Fruit fly (Drosophila melanogaster) whole organism, pupa: ENCODE measurements around the gene CG33489.

Source experiments
- CG10348 ChIP-seq: fragments of 200-800 bp; sonication (Bioruptor generic); IDR thresholded peaks from 2 replicates; pipeline ENCODE4 v1.3.6; 2022; ENCODE audit warnings: missing biosample characterization, missing genetic modification characterization
- CG12605 ChIP-seq: fragments of 200-800 bp; sonication (Bioruptor generic); IDR thresholded peaks from 2 replicates; pipeline ENCODE4 v1.3.6; 2022; ENCODE audit warnings: missing biosample characterization, missing genetic modification characterization
- CG13204 ChIP-seq: fragments of 200-800 bp; sonication (Bioruptor generic); optimal IDR thresholded peaks from 2 replicates; lab custom pipeline; 2018; ENCODE audit warnings: missing biosample characterization, mild to moderate bottlenecking, missing genetic modification characterization, moderate library complexity
- CG14655 ChIP-seq: fragments of 200-800 bp; sonication (Bioruptor generic); optimal IDR thresholded peaks from 3 replicates; lab custom pipeline; 2017; ENCODE audit warnings: mild to moderate bottlenecking, missing biosample characterization, missing genetic modification reagents, missing genetic modification characterization
- CG15710 ChIP-seq: fragments of 200-800 bp; sonication (Bioruptor generic); optimal IDR thresholded peaks from 2 replicates; lab custom pipeline; 2018; ENCODE audit warnings: missing biosample characterization, mild to moderate bottlenecking, missing genetic modification characterization, moderate library complexity
- CG17806 ChIP-seq: fragments of 200-800 bp; sonication (Bioruptor generic); optimal IDR thresholded peaks from 2 replicates; lab custom pipeline; 2018; ENCODE audit warnings: missing biosample characterization, mild to moderate bottlenecking, missing genetic modification characterization, moderate library complexity
- CG32121 ChIP-seq: fragments of 200-800 bp; sonication (Bioruptor generic); IDR thresholded peaks from 2 replicates; pipeline ENCODE4 v1.3.6; 2022; ENCODE audit warnings: missing biosample characterization, missing genetic modification characterization
- CG34367 ChIP-seq: fragments of 200-800 bp; sonication (Bioruptor generic); optimal IDR thresholded peaks from 2 replicates; lab custom pipeline; 2018; ENCODE audit warnings: missing biosample characterization, mild to moderate bottlenecking, missing genetic modification characterization
- CG4496 ChIP-seq: fragments of 200-800 bp; sonication (Bioruptor generic); IDR thresholded peaks from 3 replicates; pipeline ENCODE4 v1.3.6; 2022; ENCODE audit warnings: missing biosample characterization, missing genetic modification characterization
- CG8159 ChIP-seq: fragments of 200-800 bp; sonication (Bioruptor generic); optimal IDR thresholded peaks from 3 replicates; lab custom pipeline; 2018; ENCODE audit warnings: missing biosample characterization, mild to moderate bottlenecking, missing genetic modification characterization, moderate library complexity
- CG8301 ChIP-seq: fragments of 200-800 bp; sonication (Bioruptor generic); optimal IDR thresholded peaks from 2 replicates; lab custom pipeline; 2018; ENCODE audit warnings: missing biosample characterization, mild to moderate bottlenecking, missing genetic modification characterization
- CG9948 ChIP-seq: fragments of 200-800 bp; sonication (Bioruptor generic); optimal IDR thresholded peaks from 2 replicates; lab custom pipeline; 2018; ENCODE audit warnings: missing biosample characterization, mild to moderate bottlenecking, missing genetic modification characterization, moderate library complexity
- D1 ChIP-seq: fragments of 200-800 bp; sonication (Bioruptor generic); optimal IDR thresholded peaks from 2 replicates; lab custom pipeline; 2018; ENCODE audit warnings: missing biosample characterization, mild to moderate bottlenecking, missing genetic modification characterization, moderate library complexity
- EcR ChIP-seq: fragments of 200-800 bp; sonication (Bioruptor generic); optimal IDR thresholded peaks from 3 replicates; lab custom pipeline; 2019; ENCODE audit warnings: missing biosample characterization, missing genetic modification characterization, mild to moderate bottlenecking, moderate library complexity, missing genetic modification reagents
- Ets98B ChIP-seq: fragments of 200-800 bp; sonication (Bioruptor generic); IDR thresholded peaks from 2 replicates; pipeline ENCODE4 v1.3.6; 2022; ENCODE audit warnings: missing biosample characterization, missing genetic modification characterization
- Pif1A ChIP-seq: fragments of 200-800 bp; sonication (Bioruptor generic); optimal IDR thresholded peaks from 3 replicates; lab custom pipeline; 2016; ENCODE audit warnings: missing biosample characterization, missing genetic modification characterization
- Pif1B ChIP-seq: fragments of 200-800 bp; sonication (Bioruptor generic); optimal IDR thresholded peaks from 3 replicates; lab custom pipeline; 2016; ENCODE audit warnings: missing biosample characterization, missing genetic modification characterization
- Snoo ChIP-seq: fragments of 200-800 bp; sonication (Bioruptor generic); optimal IDR thresholded peaks from 3 replicates; lab custom pipeline; 2017; ENCODE audit warnings: missing biosample characterization, mild to moderate bottlenecking, missing genetic modification characterization, inconsistent platforms
- fd96Ca ChIP-seq: fragments of 200-800 bp; sonication (Bioruptor generic); IDR thresholded peaks from 3 replicates; pipeline ENCODE4 v1.3.6; 2022; ENCODE audit warnings: missing biosample characterization, missing genetic modification characterization
- gl ChIP-seq: fragments of 200-800 bp; sonication (Bioruptor generic); optimal IDR thresholded peaks from 2 replicates; lab custom pipeline; 2018; ENCODE audit warnings: missing biosample characterization, mild to moderate bottlenecking, missing genetic modification characterization
- rn ChIP-seq: fragments of 200-800 bp; sonication (Bioruptor generic); IDR thresholded peaks from 2 replicates; pipeline ENCODE4 v1.3.6; 2022; ENCODE audit warnings: missing biosample characterization, missing genetic modification characterization

CG33489 gene

DNA sequence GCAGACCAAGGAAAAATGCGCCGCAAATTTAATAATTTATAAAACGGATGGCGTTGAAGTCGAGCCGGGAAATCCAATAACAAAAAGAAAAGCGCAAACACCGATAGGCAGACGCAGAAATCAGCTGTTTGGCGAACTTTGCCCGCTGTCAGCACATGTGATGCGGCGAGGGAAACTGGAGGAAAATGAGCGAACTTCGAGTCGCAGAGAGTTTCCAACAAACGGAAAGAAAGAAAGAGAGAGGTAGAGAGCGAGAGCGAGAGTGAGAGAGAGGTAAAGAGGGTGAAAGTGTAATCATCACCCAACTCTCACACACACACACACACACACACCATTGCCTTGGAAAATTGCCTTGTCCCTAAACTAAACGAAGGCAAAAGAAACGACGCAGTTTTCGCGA, 19.6 kb downstream of the CG33489 start:
- TF ChIP-seq CG17806 (tag; lab: Kevin White, UChicago): peak; percentile 21
- peak; percentile 73 for TF ChIP-seq CG13204 (GFP tag; lab: Kevin White, UChicago)
- TF ChIP-seq Ets98B (GFP tag; lab: Robert Waterston, UW): peak; percentile 76
- TF ChIP-seq Snoo (tag; lab: Kevin White, UChicago): no peak
- TF ChIP-seq gl (tag; lab: Kevin White, UChicago): peak; percentile 89
- peak; percentile 73 for TF ChIP-seq CG8301 (tag; lab: Kevin White, UChicago)
- peak; percentile 9 for TF ChIP-seq CG9948
- TF ChIP-seq Pif1B (GFP tag; lab: Kevin White, UChicago): peak; percentile 6
- TF ChIP-seq CG10348 (GFP tag; lab: Robert Waterston, UW): no peak
- TF ChIP-seq CG12605 (GFP tag; lab: Robert Waterston, UW): peak; percentile 84
- peak; percentile 78 for TF ChIP-seq fd96Ca (GFP tag; lab: Robert Waterston, UW)
- peak; percentile 26; the same call in 1 of the 2 replicates for TF ChIP-seq CG32121
- TF ChIP-seq CG4496: peak; percentile 74
- TF ChIP-seq CG14655 (GFP tag; lab: Kevin White, UChicago): peak; percentile 77
- peak; percentile 50 for TF ChIP-seq Pif1A (GFP tag; lab: Kevin White, UChicago)
- TF ChIP-seq EcR (GFP tag; lab: Kevin White, UChicago): peak; percentile 6
- no peak for TF ChIP-seq CG15710 (tag; lab: Kevin White, UChicago)
- no peak for TF ChIP-seq D1 (tag; lab: Kevin White, UChicago)
- TF ChIP-seq CG8159: peak; percentile 9
- peak; percentile 33 for TF ChIP-seq CG34367 (tag; lab: Kevin White, UChicago)
- TF ChIP-seq rn (GFP tag; lab: Robert Waterston, UW): no peak
- TF ChIP-seq, all 21 proteins: peak for 16

DNA sequence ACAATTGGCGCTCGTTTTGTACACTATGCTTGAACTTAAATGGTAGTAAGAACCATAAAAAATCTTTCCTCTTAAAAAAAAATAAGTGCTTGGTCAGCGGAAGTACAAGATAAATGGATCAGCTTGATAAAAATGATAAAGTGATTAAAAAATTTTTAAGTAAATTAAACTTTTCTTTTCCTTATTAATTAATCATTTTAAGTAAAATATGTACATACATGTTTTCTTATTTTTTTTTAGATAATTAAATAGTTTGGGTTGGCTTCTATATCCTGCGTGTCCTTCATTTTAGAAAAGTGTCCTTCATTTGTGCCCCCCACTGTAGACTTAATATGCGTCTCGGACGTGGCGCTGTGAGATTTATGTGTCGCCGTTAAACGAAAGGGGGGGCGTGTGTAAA, 20.2 kb downstream of the CG33489 start:
- peak; percentile 8 for TF ChIP-seq CG9948
- no peak for TF ChIP-seq gl (tag; lab: Kevin White, UChicago)

DNA sequence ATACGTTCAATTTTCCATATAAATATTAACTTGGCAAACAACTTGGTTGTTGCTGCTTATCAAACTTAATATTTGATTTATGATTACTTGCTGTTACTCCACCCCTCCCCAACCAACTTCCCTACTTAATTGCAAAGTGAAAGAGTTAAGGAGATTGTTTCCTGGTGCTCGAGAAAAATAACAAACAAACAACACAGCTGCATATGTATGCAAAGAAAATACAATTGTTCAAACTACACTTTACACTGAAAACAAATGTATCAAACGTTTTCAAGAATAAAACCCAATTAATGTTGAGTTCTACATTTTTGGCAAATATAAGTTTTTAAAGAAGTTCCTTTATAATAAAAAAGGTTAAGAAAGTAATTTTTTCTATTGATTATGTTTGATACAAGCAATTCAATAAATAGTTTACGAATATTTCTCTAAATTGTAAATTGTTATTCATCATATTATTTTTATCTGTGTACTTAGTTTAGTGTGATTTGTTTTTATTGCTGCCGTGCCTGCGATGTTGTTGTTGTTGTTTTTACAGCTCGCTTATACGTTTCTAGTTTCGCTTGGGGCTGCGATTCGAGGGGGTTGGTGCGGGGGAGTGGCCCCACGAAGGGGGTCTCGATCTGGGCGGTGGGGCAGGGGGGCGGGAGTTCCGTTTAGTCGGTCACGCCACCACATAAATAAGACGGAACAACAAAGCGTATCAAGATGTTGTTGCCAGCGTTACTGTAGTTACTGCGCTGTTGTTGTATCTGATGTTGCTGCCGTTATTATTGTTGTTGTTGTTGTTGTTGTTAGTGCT, 21.0 kb downstream of the CG33489 start:
- TF ChIP-seq CG4496: peak; percentile 48; the same call in 1 of the 3 replicates
- peak; percentile 71 for TF ChIP-seq CG14655 (GFP tag; lab: Kevin White, UChicago)
- no peak for TF ChIP-seq CG10348 (GFP tag; lab: Robert Waterston, UW)
- peak; percentile 17 for TF ChIP-seq D1 (tag; lab: Kevin White, UChicago)
- TF ChIP-seq gl (tag; lab: Kevin White, UChicago): peak; percentile 62
- peak; percentile 82 for TF ChIP-seq CG8301 (tag; lab: Kevin White, UChicago)
- peak; percentile 9 for TF ChIP-seq EcR (GFP tag; lab: Kevin White, UChicago)
- TF ChIP-seq CG13204 (GFP tag; lab: Kevin White, UChicago): peak; percentile 55
- TF ChIP-seq fd96Ca (GFP tag; lab: Robert Waterston, UW): peak; percentile 69; the same call in 1 of the 3 replicates
- TF ChIP-seq CG32121: peak; percentile 75
- no peak for TF ChIP-seq Pif1A (GFP tag; lab: Kevin White, UChicago)
- peak; percentile 47; the same call in 1 of the 2 replicates for TF ChIP-seq CG12605 (GFP tag; lab: Robert Waterston, UW)
- no peak for TF ChIP-seq Snoo (tag; lab: Kevin White, UChicago)
- peak; percentile 28 for TF ChIP-seq CG34367 (tag; lab: Kevin White, UChicago)
- peak; percentile 73 for TF ChIP-seq CG9948
- TF ChIP-seq CG17806 (tag; lab: Kevin White, UChicago): peak; percentile 66
- no peak for TF ChIP-seq rn (GFP tag; lab: Robert Waterston, UW)
- TF ChIP-seq Ets98B (GFP tag; lab: Robert Waterston, UW): peak; percentile 28; the same call in 1 of the 2 replicates
- TF ChIP-seq CG15710 (tag; lab: Kevin White, UChicago): peak; percentile 54
- TF ChIP-seq CG8159: peak; percentile 75

DNA sequence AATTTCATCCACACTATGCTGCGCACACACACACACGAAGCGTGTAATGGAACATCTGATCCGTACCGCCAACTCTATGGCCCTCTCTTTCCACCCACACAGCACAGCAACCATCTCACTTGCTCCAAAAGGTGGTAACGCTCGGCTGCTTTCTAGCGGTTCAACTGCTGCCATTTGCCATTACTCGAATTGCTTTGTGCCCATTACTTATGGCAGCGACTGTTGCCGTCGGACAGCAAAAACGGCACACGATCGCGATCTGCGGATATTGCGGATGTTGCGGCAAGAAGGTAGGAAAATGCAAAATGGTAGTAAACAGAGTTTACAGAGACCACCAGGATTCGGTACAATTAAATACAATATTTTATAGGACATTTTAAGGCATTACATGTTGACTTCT, 22.0 kb downstream of the CG33489 start:
- TF ChIP-seq Snoo (tag; lab: Kevin White, UChicago) (no peak), CG8159 (no peak), CG10348 (GFP tag; lab: Robert Waterston, UW) (no peak), CG13204 (GFP tag; lab: Kevin White, UChicago) (no peak), Ets98B (GFP tag; lab: Robert Waterston, UW) (no peak; the same call in 1 of the 2 replicates), CG14655 (GFP tag; lab: Kevin White, UChicago) (no peak), gl (tag; lab: Kevin White, UChicago) (no peak), fd96Ca (GFP tag; lab: Robert Waterston, UW) (no peak), CG12605 (GFP tag; lab: Robert Waterston, UW) (no peak), CG32121 (no peak), CG4496 (no peak), D1 (tag; lab: Kevin White, UChicago) (no peak), CG8301 (tag; lab: Kevin White, UChicago) (no peak)
- TF ChIP-seq, all 21 proteins: peak for 0

dm6 chr3L:11554338-11554737, 22.5 kb downstream of the CG33489 start:
- TF ChIP-seq Pif1A (GFP tag; lab: Kevin White, UChicago) (peak; percentile 49), CG32121 (peak; percentile 56), CG4496 (peak; percentile 61; the same call in 2 of the 3 replicates), CG15710 (tag; lab: Kevin White, UChicago) (peak; percentile 71), D1 (tag; lab: Kevin White, UChicago) (no peak), rn (GFP tag; lab: Robert Waterston, UW) (peak; percentile 41), CG10348 (GFP tag; lab: Robert Waterston, UW) (no peak), CG8301 (tag; lab: Kevin White, UChicago) (peak; percentile 68), CG14655 (GFP tag; lab: Kevin White, UChicago) (peak; percentile 79), Ets98B (GFP tag; lab: Robert Waterston, UW) (peak; percentile 53; the same call in 1 of the 2 replicates), fd96Ca (GFP tag; lab: Robert Waterston, UW) (no peak), CG17806 (tag; lab: Kevin White, UChicago) (peak; percentile 73), Snoo (tag; lab: Kevin White, UChicago) (peak; percentile 49), gl (tag; lab: Kevin White, UChicago) (peak; percentile 27), CG13204 (GFP tag; lab: Kevin White, UChicago) (no peak), CG34367 (tag; lab: Kevin White, UChicago) (peak; percentile 54), CG12605 (GFP tag; lab: Robert Waterston, UW) (peak; percentile 49), EcR (GFP tag; lab: Kevin White, UChicago) (no peak), Pif1B (GFP tag; lab: Kevin White, UChicago) (peak; percentile 56), CG9948 (peak; percentile 55), CG8159 (peak; percentile 81)
- TF ChIP-seq, all 21 proteins: peak for 16
